Fruit fly (Drosophila melanogaster) whole organism, embryonic: Measurements from ENCODE around the gene dsd.

Source experiments
- CG10274 ChIP-seq: fragments of 200-800 bp; sonication (Bioruptor generic); optimal IDR thresholded peaks from 3 replicates; lab custom pipeline; 2017; ENCODE audit warnings: missing biosample characterization, mild to moderate bottlenecking, missing genetic modification characterization
- CG13775 ChIP-seq: fragments of 200-800 bp; sonication (Bioruptor generic); optimal IDR thresholded peaks from 3 replicates; lab custom pipeline; 2017; ENCODE audit warnings: missing biosample characterization, mild to moderate bottlenecking, missing genetic modification characterization
- CG8478 ChIP-seq: fragments of >200 bp; optimal IDR thresholded peaks from 2 replicates; lab custom pipeline; 2018
- CG8765 ChIP-seq: fragments of 200-800 bp; sonication (Bioruptor generic); IDR thresholded peaks from 2 replicates; pipeline ENCODE4 v1.3.6; 2022; ENCODE audit warnings: missing biosample characterization, missing genetic modification characterization
- Scr ChIP-seq: fragments of 200-800 bp; sonication (Bioruptor generic); IDR thresholded peaks from 2 replicates; pipeline ENCODE4 v1.3.6; 2022; ENCODE audit warnings: missing biosample characterization, missing genetic modification characterization; ENCODE audit not compliant: partially characterized antibody
- Sry-δ ChIP-seq: fragments of 200-800 bp; sonication (Bioruptor generic); optimal IDR thresholded peaks from 2 replicates; lab custom pipeline; 2016; ENCODE audit warnings: missing biosample characterization, missing genetic modification characterization
- tin ChIP-seq: fragments of 200-800 bp; sonication (Bioruptor generic); optimal IDR thresholded peaks from 3 replicates; lab custom pipeline; 2016; ENCODE audit warnings: missing biosample characterization, missing genetic modification characterization
- vfl ChIP-seq: fragments of 200-800 bp; sonication (Bioruptor generic); optimal IDR thresholded peaks from 2 replicates; lab custom pipeline; 2016; ENCODE audit warnings: missing biosample characterization, missing genetic modification characterization

DNA sequence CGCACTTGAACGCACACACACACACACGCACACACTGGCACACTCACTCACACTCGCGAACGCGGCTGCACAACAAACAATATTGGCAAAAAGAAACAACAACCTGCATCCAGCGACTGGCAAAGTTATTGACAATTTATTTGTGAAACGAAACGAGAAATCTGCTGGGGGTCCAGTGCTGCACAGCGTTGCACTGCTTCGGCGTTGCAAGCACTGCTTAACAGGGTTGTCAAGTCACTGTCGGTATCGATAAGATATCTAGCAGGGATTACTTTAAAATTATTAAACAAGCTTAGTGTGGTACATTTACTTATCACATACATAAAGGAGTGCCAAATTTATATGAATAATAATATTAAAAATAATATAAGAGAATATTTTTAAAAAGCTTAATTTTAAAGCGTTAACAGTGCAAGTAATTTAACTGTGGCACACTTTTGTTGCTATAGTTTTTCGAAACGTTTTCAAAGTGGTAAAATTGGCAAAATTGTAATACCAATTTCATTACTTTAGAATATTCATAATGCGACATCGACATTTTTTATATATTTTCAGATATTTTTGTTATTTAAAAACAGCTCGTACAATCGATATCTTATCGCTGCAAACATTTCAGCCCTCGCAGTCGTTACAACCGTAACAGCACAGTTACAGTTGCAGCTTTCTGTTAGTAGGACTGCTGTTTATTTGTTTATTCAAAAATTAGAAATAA, at the start of gene dsd, which contains the start of gene Tusp:
- TF ChIP-seq CG8478 (lab: Kevin White, UChicago) (no peak), Sry-δ (peak; percentile 60), CG10274 (GFP tag; lab: Kevin White, UChicago) (peak; percentile 23), CG8765 (GFP tag; lab: Robert Waterston, UW) (peak; percentile 42), tin (GFP tag; lab: Kevin White, UChicago) (peak; percentile 84), Scr (peak; percentile 60), vfl (GFP tag; lab: Kevin White, UChicago) (peak; percentile 66), CG13775 (GFP tag; lab: Kevin White, UChicago) (peak; percentile 74)
